Fruit fly (Drosophila melanogaster): Measurements from ENCODE around the gene CG12321.

- TF ChIP-seq usp (GFP tag; optimal IDR thresholded peaks at IDR 0.05) (no peak), psq (optimal IDR thresholded peaks at IDR 0.05) (no peak), pan (optimal IDR thresholded peaks at IDR 0.05) (no peak), EcR (GFP tag; optimal IDR thresholded peaks at IDR 0.05) (no peak)
These were observed 38.3 kb upstream of the CG12321 start for dm6 chr3R:18226809-18227157.
